Worm (Caenorhabditis elegans) whole organism, dauer: ENCODE data around the gene rml-4.

Experiments used
- unc-62 ChIP-seq: sonication (generic microtip); optimal IDR thresholded peaks from 2 replicates; lab custom pipeline; 2017; ENCODE audit warnings: missing biosample characterization, missing genetic modification reagents, missing genetic modification characterization

The rml-4 gene

DNA sequence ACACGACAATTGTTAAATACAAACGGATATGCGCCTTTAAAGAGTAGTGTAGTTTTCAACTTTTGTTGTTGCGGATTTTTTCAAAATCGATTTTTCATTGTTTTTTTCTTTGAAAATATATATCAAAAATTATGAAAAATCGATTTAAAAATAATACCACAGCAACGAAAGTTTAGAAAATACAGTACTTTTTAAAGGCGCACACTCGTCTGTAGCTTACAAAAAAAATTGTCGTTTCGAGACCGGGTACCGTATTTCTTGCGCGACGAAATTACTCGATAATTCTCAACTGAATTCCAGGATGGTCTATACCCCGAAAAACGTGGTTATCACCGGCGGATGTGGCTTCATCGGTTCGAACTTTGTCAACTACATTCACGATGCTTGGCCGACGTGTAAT, at the start of gene rml-4:
Gene rml-4 (plus strand): TSS at position 301 of the 400 bp plus-strand sequence.
- TF ChIP-seq unc-62 (GFP tag; lab: Kevin White, UChicago): no peak

DNA sequence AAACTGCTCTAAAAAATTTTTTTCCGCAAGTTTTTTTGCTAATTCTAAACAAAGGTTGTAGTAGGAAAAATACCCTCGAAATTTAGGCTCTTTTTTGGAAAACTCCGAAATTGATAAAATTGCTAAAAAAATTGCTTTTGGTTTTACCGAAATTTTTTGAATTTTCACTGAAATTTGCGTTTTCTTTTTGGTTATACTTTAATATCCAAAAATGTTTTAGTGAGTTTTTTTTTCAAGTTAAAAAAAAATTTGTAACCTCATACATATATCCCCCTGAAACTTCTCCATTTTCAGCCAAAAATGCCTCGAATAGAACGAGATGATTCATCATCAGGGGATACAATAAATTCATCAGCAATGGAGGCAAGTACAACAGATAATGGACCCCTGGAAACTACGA, 48.0 kb upstream of the rml-4 start, which contains the start of gene gpa-11:
Gene gpa-11 (plus strand): TSS at position 301 of the 400 bp plus-strand sequence.
- TF ChIP-seq unc-62 (GFP tag; lab: Kevin White, UChicago): no peak

ce11 chrII:4256541-4257001, 38.3 kb upstream of the rml-4 start, which contains the start of gene C16A11.7:
TSS of gene C16A11.7 (minus strand) at chrII:4256951.
- TF ChIP-seq unc-62 (GFP tag; lab: Kevin White, UChicago): no peak

- no peak for TF ChIP-seq unc-62 (GFP tag; lab: Kevin White, UChicago)
Measured at ce11 chrII:4258683-4259082, 36.2 kb upstream of the rml-4 start, which contains the start of gene clec-135. TSS of gene clec-135 (minus strand) at chrII:4258783.

DNA sequence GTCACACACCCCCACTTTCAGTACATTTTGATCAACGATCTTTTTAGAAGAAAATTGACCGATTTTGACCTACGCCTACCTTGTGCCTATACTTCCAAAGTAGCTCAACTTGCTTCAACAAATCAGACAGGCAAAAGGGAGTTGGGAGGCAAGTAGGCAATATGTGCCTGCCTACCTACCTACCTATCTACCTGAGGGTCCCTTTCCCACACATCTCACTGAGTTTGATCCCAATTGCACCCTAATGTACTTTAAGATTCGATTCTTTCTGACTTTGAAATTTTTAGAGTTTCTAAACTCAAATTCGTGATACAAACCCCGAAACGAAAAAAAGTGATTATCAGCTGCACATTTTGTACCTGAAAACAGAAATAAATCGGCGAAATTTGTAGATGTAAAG, 27.2 kb upstream of the rml-4 start:
- no peak for TF ChIP-seq unc-62 (GFP tag; lab: Kevin White, UChicago)

ce11 chrII:4275637-4276252, 19.2 kb upstream of the rml-4 start, which contains the start of gene npr-42:
TSS of gene npr-42 (plus strand) at chrII:4276202.
- no peak for TF ChIP-seq unc-62 (GFP tag; lab: Kevin White, UChicago)

DNA sequence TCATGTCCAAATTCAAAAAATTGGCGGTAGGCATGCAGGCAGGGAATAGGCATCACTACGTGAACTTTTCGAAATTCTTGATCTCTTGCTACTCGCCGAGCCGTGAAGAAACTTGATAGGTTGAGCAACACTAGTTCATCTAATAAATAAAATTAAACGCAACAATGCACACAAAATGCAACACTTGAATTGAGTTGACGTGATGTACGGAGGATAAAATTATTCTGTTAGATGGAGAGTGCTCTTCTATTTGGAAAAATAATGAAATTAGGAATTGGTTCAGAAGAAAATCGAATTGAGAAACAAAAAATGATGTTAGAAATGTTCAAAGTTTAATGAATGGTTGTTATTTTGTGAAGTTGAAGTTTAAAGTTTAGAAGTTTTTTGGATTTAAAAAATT, 18.0 kb upstream of the rml-4 start:
- TF ChIP-seq unc-62 (GFP tag; lab: Kevin White, UChicago): no peak

- no peak for TF ChIP-seq unc-62 (GFP tag; lab: Kevin White, UChicago)
Measured at ce11 chrII:4277639-4278038, 17.3 kb upstream of the rml-4 start.

- no peak for TF ChIP-seq unc-62 (GFP tag; lab: Kevin White, UChicago)
Measured at ce11 chrII:4281743-4282142, 13.2 kb upstream of the rml-4 start, which contains the start of gene C01F1.5. TSS of gene C01F1.5 (minus strand) at chrII:4281845.

- TF ChIP-seq unc-62 (GFP tag; lab: Kevin White, UChicago): no peak
Measured at ce11 chrII:4284305-4285193, 10.4 kb upstream of the rml-4 start.

ce11 chrII:4286921-4287320, 8.0 kb upstream of the rml-4 start:
- TF ChIP-seq unc-62 (GFP tag; lab: Kevin White, UChicago): no peak

- no peak for TF ChIP-seq unc-62 (GFP tag; lab: Kevin White, UChicago)
Measured at ce11 chrII:4288111-4288510, 6.8 kb upstream of the rml-4 start, which contains the start of gene C01F1.6. TSS of gene C01F1.6 (minus strand) at chrII:4288211.

DNA sequence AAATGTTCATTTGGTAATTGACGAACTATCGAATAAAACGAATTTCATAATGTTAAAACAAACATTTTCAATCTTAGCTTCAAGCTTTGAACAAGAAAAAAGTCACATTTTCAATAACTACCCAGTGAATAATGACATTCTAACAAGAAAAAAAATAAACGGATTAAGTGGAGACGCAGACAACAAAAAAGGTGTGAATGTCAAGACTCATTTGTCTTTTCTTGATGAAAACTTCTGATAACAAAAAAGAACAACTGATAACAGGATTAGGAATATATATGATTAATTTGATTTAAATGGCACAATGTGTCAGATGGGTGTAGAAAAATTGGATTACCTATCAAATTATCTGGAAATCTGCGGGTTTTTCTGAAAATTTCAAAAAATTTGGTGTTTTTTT, 6.3 kb upstream of the rml-4 start:
- no peak for TF ChIP-seq unc-62 (GFP tag; lab: Kevin White, UChicago)

ce11 chrII:4291799-4292198, 3.1 kb upstream of the rml-4 start:
- no peak for TF ChIP-seq unc-62 (GFP tag; lab: Kevin White, UChicago)

DNA sequence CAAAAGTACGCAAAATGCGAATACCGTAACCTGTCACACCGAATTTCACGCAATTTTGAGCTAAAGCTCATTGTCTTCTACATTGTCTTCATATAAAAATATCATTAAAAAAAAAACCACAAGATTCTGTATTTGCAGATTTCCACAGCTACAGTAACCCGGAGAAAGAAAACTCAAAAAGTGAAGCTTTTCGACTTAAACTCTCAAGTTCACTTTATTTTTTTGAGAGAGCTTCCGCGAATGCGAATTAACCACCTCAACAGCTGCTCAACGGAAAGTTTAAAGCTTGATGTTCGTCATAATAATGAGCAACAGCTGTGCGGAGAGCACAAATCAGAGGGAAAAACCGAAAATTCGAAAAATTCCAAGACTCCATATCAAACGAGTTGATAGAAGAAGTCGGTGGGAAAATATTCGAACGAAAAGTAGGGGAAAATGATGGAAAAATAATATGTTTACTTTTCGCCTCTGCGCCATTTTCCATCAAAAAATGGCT, 1.8 kb upstream of the rml-4 start:
- no peak for TF ChIP-seq unc-62 (GFP tag; lab: Kevin White, UChicago)

- no peak for TF ChIP-seq unc-62 (GFP tag; lab: Kevin White, UChicago)
Measured at ce11 chrII:4294189-4294588, 712 bp upstream of the rml-4 start.
